Fruit fly (Drosophila melanogaster) whole organism, embryonic: ENCODE results near the gene CG6149.

ENCODE experiments used
- Abd-B ChIP-seq: fragments of 200-800 bp; sonication (Bioruptor generic); optimal IDR thresholded peaks from 2 replicates; lab custom pipeline; 2018; ENCODE audit warnings: missing biosample characterization, mild to moderate bottlenecking, missing genetic modification characterization, moderate library complexity
- CG10147 ChIP-seq: fragments of 200-800 bp; sonication (Bioruptor generic); optimal IDR thresholded peaks from 2 replicates; lab custom pipeline; 2019; ENCODE audit warnings: missing biosample characterization, mild to moderate bottlenecking, missing genetic modification characterization, moderate library complexity
- CG10321 ChIP-seq: fragments of 200-800 bp; sonication (Bioruptor generic); IDR thresholded peaks from 2 replicates; pipeline ENCODE4 v1.3.6; 2022; ENCODE audit warnings: missing biosample characterization, missing genetic modification characterization
- CG10462 ChIP-seq: fragments of 200-800 bp; sonication (Bioruptor generic); optimal IDR thresholded peaks from 2 replicates; lab custom pipeline; 2016; ENCODE audit warnings: missing biosample characterization, missing genetic modification characterization
- CG10979 ChIP-seq: fragments of 200-800 bp; sonication (Bioruptor generic); optimal IDR thresholded peaks from 2 replicates; lab custom pipeline; 2018; ENCODE audit warnings: missing biosample characterization, mild to moderate bottlenecking, missing genetic modification characterization, moderate library complexity
- CG12071 ChIP-seq: fragments of 200-800 bp; sonication (Bioruptor generic); optimal IDR thresholded peaks from 3 replicates; lab custom pipeline; 2018; ENCODE audit warnings: missing biosample characterization, mild to moderate bottlenecking, missing genetic modification characterization
- CG12299 ChIP-seq: fragments of 200-800 bp; sonication (Bioruptor generic); optimal IDR thresholded peaks from 2 replicates; lab custom pipeline; 2018; ENCODE audit warnings: missing biosample characterization, mild to moderate bottlenecking, missing genetic modification characterization
- CG1233 ChIP-seq: fragments of 200-800 bp; sonication (Bioruptor generic); optimal IDR thresholded peaks from 4 replicates; lab custom pipeline; 2018; ENCODE audit warnings: missing biosample characterization, mild to moderate bottlenecking, missing genetic modification characterization
- CG13775 ChIP-seq: fragments of 200-800 bp; sonication (Bioruptor generic); optimal IDR thresholded peaks from 3 replicates; lab custom pipeline; 2017; ENCODE audit warnings: missing biosample characterization, mild to moderate bottlenecking, missing genetic modification characterization
- CG14014 ChIP-seq: fragments of 200-800 bp; sonication (Bioruptor generic); IDR thresholded peaks from 2 replicates; pipeline ENCODE4 v1.3.6; 2022; ENCODE audit warnings: missing biosample characterization, missing genetic modification characterization
- CG14965 ChIP-seq: fragments of 200-800 bp; sonication (Bioruptor generic); optimal IDR thresholded peaks from 2 replicates; lab custom pipeline; 2016; ENCODE audit warnings: missing biosample characterization, missing genetic modification characterization, borderline replicate concordance
- CG15479 ChIP-seq: fragments of 200-800 bp; sonication (Bioruptor generic); optimal IDR thresholded peaks from 3 replicates; lab custom pipeline; 2019; ENCODE audit warnings: missing biosample characterization, mild to moderate bottlenecking, missing genetic modification characterization, moderate library complexity
- CG16779 ChIP-seq: fragments of 200-800 bp; sonication (Bioruptor generic); IDR thresholded peaks from 2 replicates; pipeline ENCODE4 v1.3.6; 2022; ENCODE audit warnings: missing biosample characterization, missing genetic modification characterization
- CG17912 ChIP-seq: fragments of 200-800 bp; sonication (Bioruptor generic); optimal IDR thresholded peaks from 2 replicates; lab custom pipeline; 2018; ENCODE audit warnings: missing biosample characterization, mild to moderate bottlenecking, missing genetic modification characterization
- CG1792 ChIP-seq: fragments of 200-800 bp; sonication (Bioruptor generic); optimal IDR thresholded peaks from 2 replicates; lab custom pipeline; 2016; ENCODE audit warnings: missing biosample characterization, missing genetic modification characterization
- CG30403 ChIP-seq: fragments of 200-800 bp; sonication (Bioruptor generic); optimal IDR thresholded peaks from 3 replicates; lab custom pipeline; 2016; ENCODE audit warnings: missing biosample characterization, missing genetic modification characterization
- CG31388 ChIP-seq: fragments of 200-800 bp; sonication (Bioruptor generic); optimal IDR thresholded peaks from 2 replicates; lab custom pipeline; 2016; ENCODE audit warnings: missing biosample characterization, missing genetic modification characterization
- CG32767 ChIP-seq: fragments of 200-800 bp; sonication (Bioruptor generic); IDR thresholded peaks from 2 replicates; pipeline ENCODE4 v1.3.6; 2022; ENCODE audit warnings: missing biosample characterization, missing genetic modification characterization
- CG42726 ChIP-seq: fragments of 200-800 bp; sonication (Bioruptor generic); IDR thresholded peaks from 2 replicates; pipeline ENCODE4 v1.3.6; 2022; ENCODE audit warnings: missing biosample characterization, missing genetic modification characterization; ENCODE audit not compliant: partially characterized antibody
- CG6813 ChIP-seq: fragments of 200-800 bp; sonication (Bioruptor generic); optimal IDR thresholded peaks from 2 replicates; lab custom pipeline; 2017; ENCODE audit warnings: missing biosample characterization, missing genetic modification characterization, mild to moderate bottlenecking, moderate library complexity, missing genetic modification reagents
- CG8281 ChIP-seq: fragments of 200-800 bp; sonication (Bioruptor generic); optimal IDR thresholded peaks from 2 replicates; lab custom pipeline; 2018; ENCODE audit warnings: missing biosample characterization, mild to moderate bottlenecking, missing genetic modification characterization, moderate library complexity
- CG9215 ChIP-seq: fragments of 200-800 bp; sonication (Bioruptor generic); IDR thresholded peaks from 2 replicates; pipeline ENCODE4 v1.3.6; 2022; ENCODE audit warnings: missing biosample characterization, missing genetic modification characterization
- CHES-1-like ChIP-seq: fragments of 200-800 bp; sonication (Bioruptor generic); optimal IDR thresholded peaks from 2 replicates; lab custom pipeline; 2016; ENCODE audit warnings: missing biosample characterization, missing genetic modification characterization
- D19A ChIP-seq: fragments of 200-800 bp; optimal IDR thresholded peaks from 3 replicates; lab custom pipeline; 2019; ENCODE audit warnings: missing biosample characterization, mild to moderate bottlenecking, missing genetic modification characterization, moderate library complexity
- Doc2 ChIP-seq: fragments of 200-800 bp; sonication (Bioruptor generic); IDR thresholded peaks from 2 replicates; pipeline ENCODE4 v1.3.6; 2022; ENCODE audit warnings: missing biosample characterization, missing genetic modification characterization
- Fer1 ChIP-seq: fragments of 200-800 bp; sonication (Bioruptor generic); optimal IDR thresholded peaks from 2 replicates; lab custom pipeline; 2017; ENCODE audit warnings: missing biosample characterization, mild to moderate bottlenecking, missing genetic modification characterization
- H2.0 ChIP-seq: fragments of 200-800 bp; sonication (Bioruptor generic); IDR thresholded peaks from 2 replicates; pipeline ENCODE4 v1.3.6; 2022; ENCODE audit warnings: missing biosample characterization, missing genetic modification characterization
- HLH4C ChIP-seq: fragments of 200-800 bp; sonication (Bioruptor generic); IDR thresholded peaks from 3 replicates; pipeline ENCODE4 v1.3.6; 2022; ENCODE audit warnings: missing biosample characterization, missing genetic modification characterization; ENCODE audit not compliant: partially characterized antibody
- Lhr ChIP-seq: fragments of 200-800 bp; sonication (Bioruptor generic); optimal IDR thresholded peaks from 3 replicates; lab custom pipeline; 2017; ENCODE audit warnings: mild to moderate bottlenecking, missing biosample characterization, missing genetic modification reagents, missing genetic modification characterization
- Stat92E ChIP-seq, 3 experiments: fragments of >200 bp in 2 of 3; fragments of 200-800 bp in 1 of 3; sonication (Bioruptor generic) in 1 of 3; optimal IDR thresholded peaks; 2 replicates each; lab custom pipeline; 2017 to 2019; ENCODE audit warnings: missing biosample characterization in 3 of 3, missing genetic modification characterization in 3 of 3, mild to moderate bottlenecking in 1 of 3, moderate library complexity in 1 of 3
- Vsx1 ChIP-seq: fragments of 200-800 bp; sonication (Bioruptor generic); optimal IDR thresholded peaks from 2 replicates; lab custom pipeline; 2017; ENCODE audit warnings: missing biosample characterization, mild to moderate bottlenecking, missing genetic modification characterization, missing genetic modification reagents
- ato ChIP-seq: fragments of 200-800 bp; sonication (Bioruptor generic); IDR thresholded peaks from 2 replicates; pipeline ENCODE4 v1.3.6; 2022; ENCODE audit warnings: missing biosample characterization, missing genetic modification characterization; ENCODE audit not compliant: partially characterized antibody
- chm ChIP-seq: fragments of 200-800 bp; sonication (Bioruptor generic); IDR thresholded peaks from 2 replicates; pipeline ENCODE4 v1.3.6; 2022; ENCODE audit warnings: missing biosample characterization, missing genetic modification characterization
- dm ChIP-seq: fragments of 200-800 bp; sonication (Bioruptor generic); optimal IDR thresholded peaks from 3 replicates; lab custom pipeline; 2016; ENCODE audit warnings: missing biosample characterization, missing genetic modification characterization
- dysf ChIP-seq: fragments of 200-800 bp; sonication (Bioruptor generic); IDR thresholded peaks from 3 replicates; pipeline ENCODE4 v1.3.6; 2022; ENCODE audit warnings: missing biosample characterization, missing genetic modification characterization
- emc ChIP-seq: fragments of 200-800 bp; sonication (Bioruptor generic); optimal IDR thresholded peaks from 2 replicates; lab custom pipeline; 2016; ENCODE audit warnings: missing biosample characterization, missing genetic modification characterization
- ewg ChIP-seq: fragments of 200-800 bp; sonication (Bioruptor generic); optimal IDR thresholded peaks from 3 replicates; lab custom pipeline; 2017; ENCODE audit warnings: mild to moderate bottlenecking, missing biosample characterization, missing genetic modification reagents, missing genetic modification characterization
- gfzf ChIP-seq: fragments of 200-800 bp; sonication (Bioruptor generic); optimal IDR thresholded peaks from 2 replicates; lab custom pipeline; 2016; ENCODE audit warnings: missing biosample characterization, mild to moderate bottlenecking, missing genetic modification characterization, moderate library complexity
- hkb ChIP-seq, 2 experiments: fragments of 200-800 bp in 1 of 2; fragments of >200 bp in 1 of 2; sonication (Bioruptor generic) in 1 of 2; IDR thresholded peaks in 1 of 2; optimal IDR thresholded peaks in 1 of 2; 2 replicates each; pipeline versions ENCODE4 v1.3.6 to Lab custom; 2017 to 2022; ENCODE audit warnings: missing biosample characterization in 1 of 2, missing genetic modification characterization in 1 of 2
- maf-S ChIP-seq: fragments of 200-800 bp; sonication (Bioruptor generic); optimal IDR thresholded peaks from 2 replicates; lab custom pipeline; 2016; ENCODE audit warnings: missing biosample characterization, missing genetic modification characterization
- pan ChIP-seq, 4 experiments: fragments of >200 bp in 3 of 4; fragments of 200-800 bp in 1 of 4; sonication (Bioruptor generic) in 1 of 4; optimal IDR thresholded peaks in 3 of 4; IDR thresholded peaks in 1 of 4; 2 replicates each; pipeline versions ENCODE4 v1.3.6 to Lab custom; 2017 to 2022; ENCODE audit warnings: missing biosample characterization in 2 of 4, missing genetic modification characterization in 2 of 4, mixed read lengths in 1 of 4
- pros ChIP-seq: fragments of 200-800 bp; sonication (Bioruptor generic); optimal IDR thresholded peaks from 3 replicates; lab custom pipeline; 2019; ENCODE audit warnings: missing biosample characterization, mild to moderate bottlenecking, missing genetic modification characterization, moderate library complexity
- psq ChIP-seq: fragments of 200-800 bp; sonication (Bioruptor generic); optimal IDR thresholded peaks from 2 replicates; lab custom pipeline; 2017; ENCODE audit warnings: missing biosample characterization, missing genetic modification characterization
- sc ChIP-seq, 3 experiments: fragments of >200 bp in 2 of 3; fragments of 200-800 bp in 1 of 3; sonication (Bioruptor generic) in 1 of 3; optimal IDR thresholded peaks; 2 replicates in 2 of 3; 3 replicates in 1 of 3; lab custom pipeline; 2017; ENCODE audit warnings: mild to moderate bottlenecking in 1 of 3, missing biosample characterization in 1 of 3, missing genetic modification characterization in 1 of 3, missing genetic modification reagents in 1 of 3
- tll ChIP-seq, 2 experiments: fragments of 200-800 bp in 1 of 2; fragments of >200 bp in 1 of 2; sonication (Bioruptor generic) in 1 of 2; optimal IDR thresholded peaks; 2 replicates each; lab custom pipeline; 2017 to 2019; ENCODE audit warnings: missing biosample characterization in 2 of 2, missing genetic modification characterization in 2 of 2, mild to moderate bottlenecking in 1 of 2, moderate library complexity in 1 of 2
- zfh1 ChIP-seq: fragments of 200-800 bp; sonication (Bioruptor generic); IDR thresholded peaks from 3 replicates; pipeline ENCODE4 v1.3.6; 2022; ENCODE audit warnings: missing biosample characterization, missing genetic modification characterization

The CG6149 gene

DNA sequence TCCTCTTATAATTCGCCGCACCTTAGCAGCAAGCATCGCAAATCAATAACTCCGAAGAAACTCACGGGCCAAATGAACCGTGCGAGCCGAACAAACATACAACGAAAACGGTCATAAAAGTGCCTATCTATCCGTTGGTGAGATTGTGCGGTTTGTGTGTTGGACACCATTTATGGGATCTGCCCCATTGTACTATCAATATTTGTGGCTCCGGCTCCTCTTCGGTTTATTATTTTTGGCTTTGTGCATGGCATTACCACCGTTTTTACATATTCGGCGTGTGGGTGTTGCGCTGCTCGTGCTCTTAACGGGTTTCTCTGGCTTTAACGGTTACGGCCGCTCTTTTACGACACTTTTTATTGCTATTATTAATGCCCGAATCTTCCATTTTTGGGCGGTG is 15.9 kb downstream of the CG6149 start (continued):
- TF ChIP-seq D19A (tag; lab: Kevin White, UChicago) (no peak), ewg (GFP tag; lab: Kevin White, UChicago) (no peak), CG1792 (GFP tag; lab: Kevin White, UChicago) (no peak), gfzf (GFP tag; lab: Kevin White, UChicago) (no peak), H2.0 (GFP tag; lab: Robert Waterston, UW) (no peak), CG14965 (GFP tag; lab: Kevin White, UChicago) (no peak), pan (optimal IDR thresholded peaks at IDR 0.05; lab: Kevin White, UChicago) (no peak), pan (GFP tag; optimal IDR thresholded peaks at IDR 0.05 in 1 of 2, IDR thresholded peaks at IDR 0.05 in 1 of 2) (no peak), CG31388 (GFP tag; lab: Kevin White, UChicago) (no peak), CG10462 (no peak), HLH4C (GFP tag; lab: Robert Waterston, UW) (no peak), CG42726 (GFP tag; lab: Robert Waterston, UW) (no peak), CG10979 (tag; lab: Kevin White, UChicago) (no peak), Doc2 (GFP tag; lab: Robert Waterston, UW) (no peak), dysf (GFP tag; lab: Robert Waterston, UW) (peak; percentile 42; the same call in 1 of the 3 replicates), maf-S (GFP tag; lab: Kevin White, UChicago) (no peak), Stat92E (GFP tag; optimal IDR thresholded peaks at IDR 0.05; lab: Kevin White, UChicago) (no peak), zfh1 (GFP tag; lab: Robert Waterston, UW) (peak; percentile 15; the same call in 2 of the 3 replicates), CG8281 (tag; lab: Kevin White, UChicago) (peak; percentile 58), Fer1 (peak; percentile 28), CG15479 (GFP tag; lab: Kevin White, UChicago) (no peak), CG9215 (GFP tag; lab: Robert Waterston, UW) (no peak), dm (GFP tag; lab: Kevin White, UChicago) (no peak), Lhr (GFP tag; lab: Kevin White, UChicago) (no peak)

- peak; percentile 51 for TF ChIP-seq pros (GFP tag; lab: Kevin White, UChicago)
- peak; percentile 90 for TF ChIP-seq CG6813 (GFP tag; lab: Kevin White, UChicago)
- TF ChIP-seq Abd-B (GFP tag; lab: Kevin White, UChicago): peak; percentile 94
- peak; percentile 88 for TF ChIP-seq psq (GFP tag; lab: Kevin White, UChicago)
- peak; percentile 98 for TF ChIP-seq chm (GFP tag; lab: Robert Waterston, UW)
- peak; percentile 94 for TF ChIP-seq CG1233 (GFP tag; lab: Kevin White, UChicago)
- TF ChIP-seq CG30403: peak; percentile 86
- peak; percentile 97 for TF ChIP-seq CG32767 (GFP tag; lab: Robert Waterston, UW)
- TF ChIP-seq CG14014: peak; percentile 96
- TF ChIP-seq tll (GFP tag; optimal IDR thresholded peaks at IDR 0.05; lab: Kevin White, UChicago): peak in 1 of 2 experiments; percentile 29
- peak; percentile 87 for TF ChIP-seq CG17912
- no peak; the same call in 1 of the 2 replicates for TF ChIP-seq CG16779 (GFP tag; lab: Robert Waterston, UW)
- TF ChIP-seq Vsx1 (GFP tag; lab: Kevin White, UChicago): peak; percentile 89
- TF ChIP-seq emc: peak; percentile 43
- peak; percentile 87 for TF ChIP-seq CG12299 (tag; lab: Kevin White, UChicago)
- TF ChIP-seq sc (optimal IDR thresholded peaks at IDR 0.05; lab: Kevin White, UChicago): no peak
- peak; percentile 89 for TF ChIP-seq sc (GFP tag; optimal IDR thresholded peaks at IDR 0.05; lab: Kevin White, UChicago)
- no peak for TF ChIP-seq CG42726 (GFP tag; lab: Robert Waterston, UW)
- peak; percentile 85 for TF ChIP-seq CG10321 (GFP tag; lab: Robert Waterston, UW)
- TF ChIP-seq CG10147 (GFP tag; lab: Kevin White, UChicago): peak; percentile 89
- peak; percentile 93 for TF ChIP-seq CHES-1-like
- TF ChIP-seq hkb (optimal IDR thresholded peaks at IDR 0.05; lab: Kevin White, UChicago): no peak
- peak; percentile 98 for TF ChIP-seq hkb (GFP tag; IDR thresholded peaks at IDR 0.05; lab: Robert Waterston, UW)
- peak; percentile 84 for TF ChIP-seq CG12071 (GFP tag; lab: Kevin White, UChicago)
- peak; percentile 91 for TF ChIP-seq CG13775
- TF ChIP-seq ato (GFP tag; lab: Robert Waterston, UW): no peak
Measured at dm6 chr3L:11418041-11418674, 17.1 kb downstream of the CG6149 start.
